Fruit fly (Drosophila melanogaster): Measurements from ENCODE around the gene Kcmf1.

The Kcmf1 gene

dm6 chr3R:9046954-9047353 is 32.2 kb upstream of the Kcmf1 start:
- peak; percentile 1 for TF ChIP-seq bab1 (GFP tag; optimal IDR thresholded peaks at IDR 0.05)
- TF ChIP-seq ovo (GFP tag; optimal IDR thresholded peaks at IDR 0.05) = no peak
- no peak for TF ChIP-seq CG1620 (GFP tag; optimal IDR thresholded peaks at IDR 0.05)
- TF ChIP-seq CG12768 (GFP tag; optimal IDR thresholded peaks at IDR 0.05) = no peak
- TF ChIP-seq Hr96 (GFP tag; optimal IDR thresholded peaks at IDR 0.05) = no peak
- TF ChIP-seq CG5204 (GFP tag; optimal IDR thresholded peaks at IDR 0.05) = no peak
- no peak for TF ChIP-seq kay (GFP tag; ENCODE audit: borderline replicate concordance)
- TF ChIP-seq CG7101 (tag; optimal IDR thresholded peaks at IDR 0.05) = no peak

- TF ChIP-seq Hr96 (GFP tag; optimal IDR thresholded peaks at IDR 0.05) (no peak), toe (GFP tag; optimal IDR thresholded peaks at IDR 0.05) (no peak), CG33017 (tag; optimal IDR thresholded peaks at IDR 0.05) (no peak), cic (GFP tag; optimal IDR thresholded peaks at IDR 0.05) (no peak), CG7045 (GFP tag; optimal IDR thresholded peaks at IDR 0.05) (no peak), pad (GFP tag; optimal IDR thresholded peaks at IDR 0.05) (no peak), CG12768 (GFP tag; optimal IDR thresholded peaks at IDR 0.05) (no peak)
These were observed 31.0 kb upstream of the Kcmf1 start for dm6 chr3R:9045733-9046132.

- no peak for TF ChIP-seq tj (GFP tag; optimal IDR thresholded peaks at IDR 0.05)
- no peak for TF ChIP-seq CG5204 (GFP tag; optimal IDR thresholded peaks at IDR 0.05)
- TF ChIP-seq CG12768 (GFP tag; optimal IDR thresholded peaks at IDR 0.05) = no peak
- TF ChIP-seq CG33017 (tag; optimal IDR thresholded peaks at IDR 0.05) = no peak
- TF ChIP-seq Mnt (GFP tag; optimal IDR thresholded peaks at IDR 0.05) = peak; percentile 31
- no peak for TF ChIP-seq Hr96 (GFP tag; optimal IDR thresholded peaks at IDR 0.05)
- TF ChIP-seq kay (GFP tag; ENCODE audit: borderline replicate concordance) = peak; percentile 97
- no peak for TF ChIP-seq CG7101 (tag; optimal IDR thresholded peaks at IDR 0.05)
- no peak for TF ChIP-seq pad (GFP tag; optimal IDR thresholded peaks at IDR 0.05)
- no peak for TF ChIP-seq Crg-1 (GFP tag; optimal IDR thresholded peaks at IDR 0.05)
- TF ChIP-seq Clk (GFP tag; optimal IDR thresholded peaks at IDR 0.05) = no peak
- no peak for TF ChIP-seq cnc (optimal IDR thresholded peaks at IDR 0.05)
- no peak for TF ChIP-seq CG1620 (GFP tag; optimal IDR thresholded peaks at IDR 0.05)
- no peak for TF ChIP-seq CG11617 (GFP tag; optimal IDR thresholded peaks at IDR 0.05)
- TF ChIP-seq ovo (GFP tag; optimal IDR thresholded peaks at IDR 0.05) = no peak
- no peak for TF ChIP-seq CG7045 (GFP tag; optimal IDR thresholded peaks at IDR 0.05)
- TF ChIP-seq toe (GFP tag; optimal IDR thresholded peaks at IDR 0.05) = no peak
- peak; percentile 70 for TF ChIP-seq cic (GFP tag; optimal IDR thresholded peaks at IDR 0.05)
These were observed 28.9 kb upstream of the Kcmf1 start for dm6 chr3R:9043610-9044009.

dm6 chr3R:9039448-9039847 is 24.7 kb upstream of the Kcmf1 start, which contains the start of gene neur:
TSS of gene neur (minus strand) at chr3R:9039471.
- peak; percentile 69 for TF ChIP-seq bab1 (GFP tag; optimal IDR thresholded peaks at IDR 0.05)
- TF ChIP-seq CG14711 (tag; optimal IDR thresholded peaks at IDR 0.05) = peak; percentile 7
- TF ChIP-seq CG7101 (tag; optimal IDR thresholded peaks at IDR 0.05) = peak; percentile 3
- peak; percentile 14 for TF ChIP-seq CG11617 (GFP tag; optimal IDR thresholded peaks at IDR 0.05)
- TF ChIP-seq ovo (GFP tag; optimal IDR thresholded peaks at IDR 0.05) = peak; percentile 22
- no peak for TF ChIP-seq CG33017 (tag; optimal IDR thresholded peaks at IDR 0.05)
- TF ChIP-seq Hr96 (GFP tag; optimal IDR thresholded peaks at IDR 0.05) = no peak
- TF ChIP-seq tj (GFP tag; optimal IDR thresholded peaks at IDR 0.05) = peak; percentile 34
- TF ChIP-seq CG1620 (GFP tag; optimal IDR thresholded peaks at IDR 0.05) = peak; percentile 51
- TF ChIP-seq Mnt (GFP tag; optimal IDR thresholded peaks at IDR 0.05) = peak; percentile 42
- peak; percentile 50 for TF ChIP-seq pad (GFP tag; optimal IDR thresholded peaks at IDR 0.05)
- TF ChIP-seq cic (GFP tag; optimal IDR thresholded peaks at IDR 0.05) = peak; percentile 46
- TF ChIP-seq Clk (GFP tag; optimal IDR thresholded peaks at IDR 0.05) = no peak
- peak; percentile 39 for TF ChIP-seq CG7045 (GFP tag; optimal IDR thresholded peaks at IDR 0.05)
- TF ChIP-seq Crg-1 (GFP tag; optimal IDR thresholded peaks at IDR 0.05) = peak; percentile 8
- no peak for TF ChIP-seq toe (GFP tag; optimal IDR thresholded peaks at IDR 0.05)

- TF ChIP-seq Clk (GFP tag; optimal IDR thresholded peaks at IDR 0.05) (no peak), toe (GFP tag; optimal IDR thresholded peaks at IDR 0.05) (no peak), CG33017 (tag; optimal IDR thresholded peaks at IDR 0.05) (peak; percentile 14), Crg-1 (GFP tag; optimal IDR thresholded peaks at IDR 0.05) (peak; percentile 53), cic (GFP tag; optimal IDR thresholded peaks at IDR 0.05) (peak; percentile 59), kay (GFP tag; ENCODE audit: borderline replicate concordance) (peak; percentile 62), CG7101 (tag; optimal IDR thresholded peaks at IDR 0.05) (peak; percentile 41), CG7045 (GFP tag; optimal IDR thresholded peaks at IDR 0.05) (no peak), CG12768 (GFP tag; optimal IDR thresholded peaks at IDR 0.05) (peak; percentile 31), CG1620 (GFP tag; optimal IDR thresholded peaks at IDR 0.05) (peak; percentile 32), cnc (optimal IDR thresholded peaks at IDR 0.05) (no peak), pad (GFP tag; optimal IDR thresholded peaks at IDR 0.05) (peak; percentile 78), tj (GFP tag; optimal IDR thresholded peaks at IDR 0.05) (no peak), CG5204 (GFP tag; optimal IDR thresholded peaks at IDR 0.05) (no peak), CG14711 (tag; optimal IDR thresholded peaks at IDR 0.05) (peak; percentile 21), bab1 (GFP tag; optimal IDR thresholded peaks at IDR 0.05) (peak; percentile 66), Mnt (GFP tag; optimal IDR thresholded peaks at IDR 0.05) (peak; percentile 60), Hr96 (GFP tag; optimal IDR thresholded peaks at IDR 0.05) (no peak), CG11617 (GFP tag; optimal IDR thresholded peaks at IDR 0.05) (peak; percentile 49), ovo (GFP tag; optimal IDR thresholded peaks at IDR 0.05) (no peak)
These were observed 23.9 kb upstream of the Kcmf1 start, which contains the start of gene hyx for dm6 chr3R:9038652-9039051. TSS of gene hyx (plus strand) at chr3R:9038760.

dm6 chr3R:9037946-9038345 is 23.2 kb upstream of the Kcmf1 start:
- TF ChIP-seq CG14711 (tag; optimal IDR thresholded peaks at IDR 0.05) (no peak), CG7045 (GFP tag; optimal IDR thresholded peaks at IDR 0.05) (no peak), CG12768 (GFP tag; optimal IDR thresholded peaks at IDR 0.05) (no peak), Hr96 (GFP tag; optimal IDR thresholded peaks at IDR 0.05) (no peak), CG5204 (GFP tag; optimal IDR thresholded peaks at IDR 0.05) (no peak), Mnt (GFP tag; optimal IDR thresholded peaks at IDR 0.05) (no peak), CG7101 (tag; optimal IDR thresholded peaks at IDR 0.05) (no peak), pad (GFP tag; optimal IDR thresholded peaks at IDR 0.05) (no peak), CG1620 (GFP tag; optimal IDR thresholded peaks at IDR 0.05) (no peak), toe (GFP tag; optimal IDR thresholded peaks at IDR 0.05) (no peak), Crg-1 (GFP tag; optimal IDR thresholded peaks at IDR 0.05) (no peak), CG11617 (GFP tag; optimal IDR thresholded peaks at IDR 0.05) (no peak), cic (GFP tag; optimal IDR thresholded peaks at IDR 0.05) (no peak), Clk (GFP tag; optimal IDR thresholded peaks at IDR 0.05) (no peak), kay (GFP tag; ENCODE audit: borderline replicate concordance) (no peak), CG33017 (tag; optimal IDR thresholded peaks at IDR 0.05) (no peak)
